Fruit fly (Drosophila melanogaster) whole organism, embryonic: ENCODE results near the gene dachs.

ENCODE experiments used
- Atf3 ChIP-seq: fragments of 200-800 bp; sonication (Bioruptor generic); optimal IDR thresholded peaks from 3 replicates; lab custom pipeline; 2016; ENCODE audit warnings: missing biosample characterization, missing genetic modification characterization
- CG10321 ChIP-seq: fragments of 200-800 bp; sonication (Bioruptor generic); IDR thresholded peaks from 2 replicates; pipeline ENCODE4 v1.3.6; 2022; ENCODE audit warnings: missing biosample characterization, missing genetic modification characterization
- CG12104 ChIP-seq: fragments of 200-800 bp; sonication (Bioruptor generic); optimal IDR thresholded peaks from 3 replicates; lab custom pipeline; 2016; ENCODE audit warnings: missing biosample characterization, missing genetic modification characterization
- CG12219 ChIP-seq: fragments of 200-800 bp; sonication (Bioruptor generic); optimal IDR thresholded peaks from 3 replicates; lab custom pipeline; 2018; ENCODE audit warnings: missing biosample characterization, mild to moderate bottlenecking, missing genetic modification characterization
- CG12744 ChIP-seq: fragments of 200-800 bp; sonication (Bioruptor generic); optimal IDR thresholded peaks from 2 replicates; lab custom pipeline; 2016; ENCODE audit warnings: missing biosample characterization, missing genetic modification characterization
- CG13287 ChIP-seq: fragments of 200-800 bp; sonication (Bioruptor generic); IDR thresholded peaks from 2 replicates; pipeline ENCODE4 v1.3.6; 2022; ENCODE audit warnings: missing biosample characterization, missing genetic modification characterization; ENCODE audit not compliant: partially characterized antibody
- CG14965 ChIP-seq: fragments of 200-800 bp; sonication (Bioruptor generic); optimal IDR thresholded peaks from 2 replicates; lab custom pipeline; 2016; ENCODE audit warnings: missing biosample characterization, missing genetic modification characterization, borderline replicate concordance
- CG17186 ChIP-seq: fragments of 200-800 bp; sonication (Bioruptor generic); optimal IDR thresholded peaks from 3 replicates; lab custom pipeline; 2017; ENCODE audit warnings: missing biosample characterization, missing genetic modification reagents, missing genetic modification characterization
- CG17912 ChIP-seq: fragments of 200-800 bp; sonication (Bioruptor generic); optimal IDR thresholded peaks from 2 replicates; lab custom pipeline; 2018; ENCODE audit warnings: missing biosample characterization, mild to moderate bottlenecking, missing genetic modification characterization
- CG2199 ChIP-seq: fragments of 200-800 bp; sonication (Bioruptor generic); IDR thresholded peaks from 3 replicates; pipeline ENCODE4 v1.3.6; 2022; ENCODE audit warnings: missing biosample characterization, missing genetic modification characterization
- CG2712 ChIP-seq: fragments of 200-800 bp; optimal IDR thresholded peaks from 3 replicates; lab custom pipeline; 2019; ENCODE audit warnings: missing biosample characterization, mild to moderate bottlenecking, missing genetic modification characterization, moderate library complexity
- CG34376 ChIP-seq: fragments of 200-800 bp; sonication (Bioruptor generic); optimal IDR thresholded peaks from 2 replicates; lab custom pipeline; 2018; ENCODE audit warnings: missing biosample characterization, mild to moderate bottlenecking, missing genetic modification characterization
- CG3726 ChIP-seq: fragments of 200-800 bp; sonication (Bioruptor generic); IDR thresholded peaks from 3 replicates; pipeline ENCODE4, ENCODE4 v1.3.6; 2022; ENCODE audit warnings: missing biosample characterization, missing genetic modification characterization
- CG6683 ChIP-seq: fragments of 200-800 bp; sonication (Bioruptor generic); optimal IDR thresholded peaks from 2 replicates; lab custom pipeline; 2017; ENCODE audit warnings: missing biosample characterization, mild to moderate bottlenecking, missing genetic modification characterization, missing genetic modification reagents
- CG7839 ChIP-seq: fragments of 200-800 bp; sonication (Bioruptor generic); optimal IDR thresholded peaks from 3 replicates; lab custom pipeline; 2018; ENCODE audit warnings: missing biosample characterization, mild to moderate bottlenecking, missing genetic modification characterization, moderate library complexity
- CrebB ChIP-seq: fragments of 200-800 bp; sonication (Bioruptor generic); optimal IDR thresholded peaks from 3 replicates; lab custom pipeline; 2018; ENCODE audit warnings: missing biosample characterization, mild to moderate bottlenecking, missing genetic modification characterization
- Dp ChIP-seq: fragments of 200-800 bp; sonication (Bioruptor generic); optimal IDR thresholded peaks from 2 replicates; lab custom pipeline; 2018; ENCODE audit warnings: missing biosample characterization, mild to moderate bottlenecking, missing genetic modification characterization, moderate library complexity
- H15 ChIP-seq: fragments of 200-800 bp; sonication (Bioruptor generic); IDR thresholded peaks from 3 replicates; pipeline ENCODE4 v1.3.6; 2022; ENCODE audit warnings: missing biosample characterization, missing genetic modification characterization
- HLH54F ChIP-seq: fragments of 200-800 bp; sonication (Bioruptor generic); optimal IDR thresholded peaks from 3 replicates; lab custom pipeline; 2016; ENCODE audit warnings: missing biosample characterization, missing genetic modification characterization
- Hey ChIP-seq: fragments of 200-800 bp; sonication (Bioruptor generic); optimal IDR thresholded peaks from 3 replicates; lab custom pipeline; 2018; ENCODE audit warnings: missing biosample characterization, mild to moderate bottlenecking, missing genetic modification characterization
- Hr78 ChIP-seq, 2 experiments: fragments of 200-800 bp in 1 of 2; fragments of >200 bp in 1 of 2; sonication (Bioruptor generic) in 1 of 2; optimal IDR thresholded peaks; 2 replicates each; lab custom pipeline; 2017 to 2019; ENCODE audit warnings: missing biosample characterization in 2 of 2, missing genetic modification characterization in 2 of 2, mild to moderate bottlenecking in 1 of 2, moderate library complexity in 1 of 2
- MESR4 ChIP-seq: fragments of 200-800 bp; sonication (Bioruptor generic); optimal IDR thresholded peaks from 2 replicates; lab custom pipeline; 2018; ENCODE audit warnings: missing biosample characterization, mild to moderate bottlenecking, missing genetic modification characterization, moderate library complexity
- NC2β ChIP-seq: fragments of 200-800 bp; sonication (Bioruptor generic); optimal IDR thresholded peaks from 2 replicates; lab custom pipeline; 2016; ENCODE audit warnings: missing biosample characterization, missing genetic modification characterization
- Oaz ChIP-seq: fragments of 200-800 bp; sonication (Bioruptor generic); IDR thresholded peaks from 2 replicates; pipeline ENCODE4 v1.3.6; 2022; ENCODE audit warnings: missing biosample characterization, missing genetic modification characterization
- Spps ChIP-seq: fragments of 200-800 bp; sonication (Bioruptor generic); optimal IDR thresholded peaks from 2 replicates; lab custom pipeline; 2018; ENCODE audit warnings: missing biosample characterization, mild to moderate bottlenecking, missing genetic modification characterization
- Sry-δ ChIP-seq: fragments of 200-800 bp; sonication (Bioruptor generic); optimal IDR thresholded peaks from 2 replicates; lab custom pipeline; 2016; ENCODE audit warnings: missing biosample characterization, missing genetic modification characterization
- Tbp ChIP-seq: fragments of >200 bp; optimal IDR thresholded peaks from 2 replicates; lab custom pipeline; 2018; ENCODE audit warnings: missing biosample characterization, missing genetic modification characterization
- bigmax ChIP-seq: fragments of 200-800 bp; sonication (Bioruptor generic); optimal IDR thresholded peaks from 2 replicates; lab custom pipeline; 2018; ENCODE audit warnings: missing biosample characterization, mild to moderate bottlenecking, missing genetic modification characterization
- cad ChIP-seq: fragments of >200 bp; optimal IDR thresholded peaks from 2 replicates; lab custom pipeline; 2017; ENCODE audit warnings: missing biosample characterization, missing genetic modification characterization
- crp ChIP-seq, 2 experiments: fragments of 200-800 bp; sonication (Bioruptor generic); optimal IDR thresholded peaks; 2 replicates in 1 of 2; 3 replicates in 1 of 2; lab custom pipeline; 2017; ENCODE audit warnings: missing biosample characterization in 2 of 2, missing genetic modification characterization in 2 of 2, mild to moderate bottlenecking in 1 of 2, moderate library complexity in 1 of 2
- gem ChIP-seq: fragments of 200-800 bp; sonication (Bioruptor generic); optimal IDR thresholded peaks from 2 replicates; lab custom pipeline; 2019; ENCODE audit warnings: missing biosample characterization, mild to moderate bottlenecking, missing genetic modification characterization, moderate library complexity
- lilli ChIP-seq: fragments of 200-800 bp; sonication (Bioruptor generic); optimal IDR thresholded peaks from 3 replicates; lab custom pipeline; 2016; ENCODE audit warnings: missing biosample characterization, missing genetic modification characterization
- maf-S ChIP-seq: fragments of 200-800 bp; sonication (Bioruptor generic); optimal IDR thresholded peaks from 2 replicates; lab custom pipeline; 2016; ENCODE audit warnings: missing biosample characterization, missing genetic modification characterization
- nerfin-1 ChIP-seq: fragments of 200-800 bp; sonication (Bioruptor generic); optimal IDR thresholded peaks from 3 replicates; lab custom pipeline; 2019; ENCODE audit warnings: missing biosample characterization, mild to moderate bottlenecking, missing genetic modification characterization, moderate library complexity
- otp ChIP-seq: fragments of 200-800 bp; sonication (Bioruptor generic); IDR thresholded peaks from 3 replicates; pipeline ENCODE4, ENCODE4 v1.3.6; 2022; ENCODE audit warnings: missing biosample characterization, missing genetic modification characterization
- p53 ChIP-seq: fragments of 200-800 bp; sonication (Bioruptor generic); optimal IDR thresholded peaks from 2 replicates; lab custom pipeline; 2016; ENCODE audit warnings: missing biosample characterization, missing genetic modification characterization
- pum ChIP-seq: fragments of 200-800 bp; sonication (Bioruptor generic); optimal IDR thresholded peaks from 2 replicates; lab custom pipeline; 2016; ENCODE audit warnings: missing biosample characterization, missing genetic modification characterization
- rib ChIP-seq: fragments of 200-800 bp; sonication (Bioruptor generic); IDR thresholded peaks from 2 replicates; pipeline ENCODE4 v1.3.6; 2022; ENCODE audit warnings: missing biosample characterization, missing genetic modification characterization
- sc ChIP-seq, 3 experiments: fragments of >200 bp in 2 of 3; fragments of 200-800 bp in 1 of 3; sonication (Bioruptor generic) in 1 of 3; optimal IDR thresholded peaks; 2 replicates in 2 of 3; 3 replicates in 1 of 3; lab custom pipeline; 2017; ENCODE audit warnings: mild to moderate bottlenecking in 1 of 3, missing biosample characterization in 1 of 3, missing genetic modification characterization in 1 of 3, missing genetic modification reagents in 1 of 3
- scrt ChIP-seq: fragments of 200-800 bp; sonication (Bioruptor generic); optimal IDR thresholded peaks from 2 replicates; lab custom pipeline; 2018; ENCODE audit warnings: missing biosample characterization, mild to moderate bottlenecking, missing genetic modification characterization, moderate library complexity
- shn ChIP-seq: fragments of 200-800 bp; sonication (Bioruptor generic); optimal IDR thresholded peaks from 3 replicates; lab custom pipeline; 2016; ENCODE audit warnings: missing biosample characterization, missing genetic modification characterization
- sima ChIP-seq: fragments of 200-800 bp; sonication (Bioruptor generic); optimal IDR thresholded peaks from 2 replicates; lab custom pipeline; 2016; ENCODE audit warnings: missing biosample characterization, missing genetic modification characterization
- sna ChIP-seq: fragments of 200-800 bp; sonication (Bioruptor generic); IDR thresholded peaks from 2 replicates; pipeline ENCODE4 v1.3.6; 2022; ENCODE audit warnings: missing biosample characterization, missing genetic modification characterization; ENCODE audit not compliant: partially characterized antibody
- stc ChIP-seq: fragments of 200-800 bp; sonication (Bioruptor generic); IDR thresholded peaks from 2 replicates; pipeline ENCODE4 v1.3.6; 2022; ENCODE audit warnings: missing biosample characterization, missing genetic modification characterization
- stwl ChIP-seq: fragments of 200-800 bp; sonication (Bioruptor generic); optimal IDR thresholded peaks from 3 replicates; lab custom pipeline; 2018; ENCODE audit warnings: missing biosample characterization, mild to moderate bottlenecking, missing genetic modification characterization, moderate library complexity
- tll ChIP-seq, 2 experiments: fragments of 200-800 bp in 1 of 2; fragments of >200 bp in 1 of 2; sonication (Bioruptor generic) in 1 of 2; optimal IDR thresholded peaks; 2 replicates each; lab custom pipeline; 2017 to 2019; ENCODE audit warnings: missing biosample characterization in 2 of 2, missing genetic modification characterization in 2 of 2, mild to moderate bottlenecking in 1 of 2, moderate library complexity in 1 of 2
- tx ChIP-seq: fragments of 200-800 bp; sonication (Bioruptor generic); optimal IDR thresholded peaks from 2 replicates; lab custom pipeline; 2016; ENCODE audit warnings: missing biosample characterization, missing genetic modification characterization
- unpg ChIP-seq: fragments of 200-800 bp; sonication (Bioruptor generic); optimal IDR thresholded peaks from 3 replicates; lab custom pipeline; 2018; ENCODE audit warnings: missing biosample characterization, mild to moderate bottlenecking, missing genetic modification characterization, moderate library complexity

The dachs gene

DNA sequence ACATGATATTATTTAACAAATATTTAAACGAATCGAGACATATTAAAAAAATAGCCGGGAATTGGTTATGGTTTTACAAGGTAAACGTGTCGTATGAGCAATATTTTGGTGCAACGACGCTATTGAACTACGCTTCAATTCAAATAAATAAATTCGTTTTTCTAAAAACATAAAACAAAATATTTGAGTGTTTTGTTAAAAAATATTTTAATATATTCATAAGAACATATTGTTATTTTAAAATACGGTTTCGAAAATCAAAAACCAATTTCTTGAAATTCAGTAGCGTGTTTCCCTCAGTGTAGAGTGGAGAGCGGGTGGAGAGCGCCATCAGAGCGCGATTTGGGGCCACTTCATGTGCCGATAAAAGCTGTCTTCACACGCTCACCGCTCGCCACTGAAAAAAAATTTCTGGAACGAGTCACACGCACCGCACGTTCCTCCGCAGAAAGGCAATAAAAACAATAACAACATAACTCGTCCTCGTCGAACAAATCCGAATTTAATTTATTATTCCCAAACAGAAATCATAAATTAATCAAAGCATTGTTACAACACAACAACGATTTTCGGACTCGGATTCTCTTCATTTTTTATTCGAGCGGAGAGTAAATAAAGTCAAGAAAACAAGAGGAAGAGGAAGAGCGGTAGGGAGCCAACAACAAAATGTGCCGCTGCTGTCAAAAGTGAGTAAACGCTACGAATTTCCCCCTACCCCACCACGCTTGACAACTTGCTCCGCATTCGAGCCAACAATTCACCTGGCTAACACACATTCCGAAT is 69.0 kb downstream of the dachs start (continued):
- TF ChIP-seq scrt (GFP tag; lab: Kevin White, UChicago) (peak; percentile 89), CG7839 (tag; lab: Kevin White, UChicago) (peak; percentile 95), bigmax (GFP tag; lab: Kevin White, UChicago) (no peak), Dp (GFP tag; lab: Kevin White, UChicago) (no peak), Sry-δ (GFP tag; lab: Kevin White, UChicago) (no peak), CG17186 (peak; percentile 3), Atf3 (GFP tag; lab: Kevin White, UChicago) (no peak), maf-S (GFP tag; lab: Kevin White, UChicago) (no peak), CG34376 (peak; percentile 74), rib (GFP tag; lab: Robert Waterston, UW) (no peak), gem (tag; lab: Kevin White, UChicago) (peak; percentile 97), Tbp (no peak), cad (peak; percentile 13), CG2712 (tag; lab: Kevin White, UChicago) (peak; percentile 95), CG3726 (GFP tag; lab: Robert Waterston, UW) (peak; percentile 13; the same call in 2 of the 3 replicates), nerfin-1 (tag; lab: Kevin White, UChicago) (peak; percentile 87), CG14965 (GFP tag; lab: Kevin White, UChicago) (no peak), H15 (peak; percentile 70; the same call in 1 of the 3 replicates), Hr78 (GFP tag; optimal IDR thresholded peaks at IDR 0.05; lab: Kevin White, UChicago) (peak in 1 of 2 experiments; percentile 74), HLH54F (GFP tag; lab: Kevin White, UChicago) (peak; percentile 51), MESR4 (GFP tag; lab: Kevin White, UChicago) (no peak), pum (no peak), Oaz (GFP tag; lab: Robert Waterston, UW) (peak; percentile 67), otp (GFP tag; lab: Robert Waterston, UW) (0 out of 3 replicates have a peak, but pooled peaks have one; percentile 26), NC2β (GFP tag; lab: Kevin White, UChicago) (no peak), sc (optimal IDR thresholded peaks at IDR 0.05; lab: Kevin White, UChicago) (no peak), sc (GFP tag; optimal IDR thresholded peaks at IDR 0.05; lab: Kevin White, UChicago) (peak; percentile 93), CG10321 (GFP tag; lab: Robert Waterston, UW) (peak; percentile 34; the same call in 1 of the 2 replicates), shn (GFP tag; lab: Kevin White, UChicago) (no peak), tx (GFP tag; lab: Kevin White, UChicago) (peak; percentile 12), sna (GFP tag; lab: Robert Waterston, UW) (no peak), sima (no peak), crp (GFP tag; optimal IDR thresholded peaks at IDR 0.05; lab: Kevin White, UChicago) (peak in 1 of 2 experiments; percentile 44), CG12219 (GFP tag; lab: Kevin White, UChicago) (peak; percentile 41), Hey (tag; lab: Kevin White, UChicago) (no peak), CrebB (tag; lab: Kevin White, UChicago) (peak; percentile 31), CG12744 (GFP tag; lab: Kevin White, UChicago) (no peak), p53 (GFP tag; lab: Kevin White, UChicago) (no peak), stwl (tag; lab: Kevin White, UChicago) (peak; percentile 1), Spps (tag; lab: Kevin White, UChicago) (peak; percentile 88), lilli (GFP tag; lab: Kevin White, UChicago) (peak; percentile 78), CG17912 (GFP tag; lab: Kevin White, UChicago) (peak; percentile 72), CG2199 (GFP tag; lab: Robert Waterston, UW) (no peak), unpg (GFP tag; lab: Kevin White, UChicago) (peak; percentile 63), CG12104 (GFP tag; lab: Kevin White, UChicago) (peak; percentile 93), CG6683 (peak; percentile 84), tll (GFP tag; optimal IDR thresholded peaks at IDR 0.05; lab: Kevin White, UChicago) (no peak), stc (GFP tag; lab: Robert Waterston, UW) (peak; percentile 67), CG13287 (GFP tag; lab: Robert Waterston, UW) (no peak)
